Worm (Caenorhabditis elegans): ENCODE measurements around the gene Y57A10C.9.

DNA sequence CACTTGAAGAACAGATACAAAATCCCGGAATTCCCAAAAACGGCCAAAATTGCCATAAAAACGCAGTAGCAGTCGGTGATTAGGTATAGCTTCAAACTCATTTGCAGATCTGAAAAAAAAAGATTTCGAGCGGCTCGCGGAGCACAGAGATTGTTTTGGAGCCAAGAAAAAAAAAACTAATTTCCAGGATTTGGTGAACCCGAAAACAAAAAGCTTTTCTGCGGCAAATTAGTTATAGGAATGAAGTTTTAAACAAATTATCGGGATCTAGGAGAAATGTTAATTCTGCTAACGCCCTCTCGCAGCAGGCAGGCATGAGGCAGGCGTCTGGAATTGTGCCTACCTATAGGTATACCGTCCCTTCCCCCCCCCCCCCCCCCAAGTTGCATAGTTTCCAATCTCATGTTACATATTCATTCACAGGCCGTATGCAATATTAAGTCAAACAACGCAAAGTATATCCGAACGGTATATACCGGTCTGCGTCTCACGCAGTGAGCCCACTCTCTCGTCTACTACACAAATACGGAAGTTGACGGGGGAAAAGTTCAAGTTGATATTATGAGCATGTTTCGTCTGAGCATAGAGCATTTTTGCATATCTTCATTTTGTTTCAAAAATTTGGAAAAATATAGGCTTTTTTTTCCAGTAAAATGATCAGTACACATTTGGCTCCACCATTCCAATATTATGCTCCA lies 6.5 kb upstream of the Y57A10C.9 start, which contains the start of the genes W05H5.1 and pitr-6:
- TF ChIP-seq ref-1 (GFP tag; conservative IDR thresholded peaks at IDR 0.05) (no peak), tab-1 (GFP tag; IDR thresholded peaks at IDR 0.05) (no peak)
